Worm (Caenorhabditis elegans) whole organism, L4/young adult: ENCODE data around the gene Y94H6A.7.

ENCODE experiments used
- W03F9.2 ChIP-seq: fragments of 150-350 bp; optimal IDR thresholded peaks from 2 replicates; lab custom pipeline; 2014; ENCODE audit warnings: missing biosample characterization, missing genetic modification characterization
- him-1 ChIP-seq: sonication (generic microtip); optimal IDR thresholded peaks from 2 replicates; lab custom pipeline; 2016; ENCODE audit warnings: missing genotype, missing genetic modification reagents, missing genetic modification characterization, missing compliant biosample characterization

- no peak for TF ChIP-seq W03F9.2
- no peak for TF ChIP-seq him-1
Observed at ce11 chrIV:2748863-2749451, 32.6 kb upstream of the Y94H6A.7 start.
